Worm (Caenorhabditis elegans) whole organism, L4 larva: ENCODE results near the gene nhr-17.

Experiments used
- dve-1 ChIP-seq: sonication (generic microtip); optimal IDR thresholded peaks from 2 replicates; lab custom pipeline; 2017; ENCODE audit warnings: antibody characterized with exemption, mild to moderate bottlenecking, missing genetic modification characterization, missing compliant biosample characterization; ENCODE audit not compliant: insufficient read depth
- hlh-11 ChIP-seq: fragments of 200-800 bp; sonication (Bioruptor generic); optimal IDR thresholded peaks from 2 replicates; lab custom pipeline; 2018; ENCODE audit warnings: mild to moderate bottlenecking, missing genetic modification characterization, missing compliant biosample characterization
- nhr-41 ChIP-seq: fragments of 200-800 bp; sonication (Bioruptor generic); IDR thresholded peaks from 2 replicates; pipeline ENCODE4 v1.3.6; 2022; ENCODE audit warnings: missing genetic modification reagents, missing genetic modification characterization, missing compliant biosample characterization

- TF ChIP-seq dve-1 (no peak), nhr-41 (GFP tag; lab: Robert Waterston, UW) (no peak), hlh-11 (tag; lab: Kevin White, UChicago) (no peak)
Measured at ce11 chrX:12689869-12690268, 22.2 kb upstream of the nhr-17 start.
